Worm (Caenorhabditis elegans): ENCODE data around the gene rund-1.

DNA sequence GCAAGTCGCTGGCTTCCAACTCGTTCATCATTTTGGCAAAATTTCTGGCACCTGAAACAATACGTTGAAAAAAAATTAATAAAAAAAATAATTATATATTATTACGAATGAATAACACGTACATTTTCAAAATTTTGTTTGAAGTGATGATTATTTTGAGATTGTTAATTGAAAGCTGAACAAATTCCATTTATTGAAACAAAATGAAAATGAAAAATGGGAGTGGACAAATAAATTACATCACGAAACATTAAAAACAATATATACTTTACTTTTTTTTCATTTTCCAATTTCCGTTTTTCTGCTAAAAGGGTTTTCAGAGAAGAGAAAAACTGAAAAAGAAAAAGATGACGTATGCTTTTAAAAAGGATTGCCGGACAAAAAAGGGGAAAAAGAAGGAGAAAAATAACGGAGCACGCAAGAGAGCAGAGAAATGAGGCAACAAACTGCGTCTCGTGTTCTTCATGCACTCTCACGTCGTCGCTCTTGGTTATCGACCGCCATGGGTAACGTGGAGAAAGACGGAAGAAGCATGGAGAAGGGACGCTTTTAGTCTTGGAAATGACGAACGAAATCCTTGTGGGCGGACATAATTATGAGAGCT lies at the start of gene rund-1:
- TF ChIP-seq mep-1 (tag; optimal IDR thresholded peaks at IDR 0.05) (peak; percentile 69), snpc-4 (tag; optimal IDR thresholded peaks at IDR 0.05) (no peak), aly-2 (tag; optimal IDR thresholded peaks at IDR 0.05) (no peak), jun-1 (tag; optimal IDR thresholded peaks at IDR 0.05) (peak; percentile 19), zag-1 (tag; optimal IDR thresholded peaks at IDR 0.05) (peak; percentile 36), nhr-28 (tag; optimal IDR thresholded peaks at IDR 0.05) (no peak), elt-2 (tag; optimal IDR thresholded peaks at IDR 0.05) (no peak), zip-4 (GFP tag; optimal IDR thresholded peaks at IDR 0.05) (no peak), skn-1 (tag; optimal IDR thresholded peaks at IDR 0.05) (peak; percentile 40), nhr-47 (tag; optimal IDR thresholded peaks at IDR 0.05) (peak; percentile 81)

All from whole organism, L1 larva.